Worm (Caenorhabditis elegans): ENCODE data around the gene col-94.

- TF ChIP-seq fkh-10 (GFP tag; optimal IDR thresholded peaks at IDR 0.05) (no peak), nhr-10 (tag; optimal IDR thresholded peaks at IDR 0.05) (no peak), lin-13 (GFP tag; optimal IDR thresholded peaks at IDR 0.05) (no peak), unc-62 (GFP tag; optimal IDR thresholded peaks at IDR 0.05 in 1 of 2) (no peak), unc-62 (tag; optimal IDR thresholded peaks at IDR 0.05) (no peak), nhr-48 (tag; optimal IDR thresholded peaks at IDR 0.05) (no peak), daf-19 (GFP tag; conservative IDR thresholded peaks at IDR 0.05) (no peak)
Observed at ce11 chrIII:10976580-10976979, 11.1 kb downstream of the col-94 start.
